Fruit fly (Drosophila melanogaster): ENCODE measurements around the gene Lgr1.

- TF ChIP-seq CG6808 (GFP tag; optimal IDR thresholded peaks at IDR 0.05) (no peak), lz (GFP tag; optimal IDR thresholded peaks at IDR 0.05) (peak; percentile 6), Ets96B (tag; optimal IDR thresholded peaks at IDR 0.05) (no peak), CG11294 (GFP tag; IDR thresholded peaks at IDR 0.05) (no peak), CG11902 (GFP tag; optimal IDR thresholded peaks at IDR 0.05) (no peak), CG4318 (GFP tag; optimal IDR thresholded peaks at IDR 0.05) (no peak)
Measured at dm6 chr3R:17710418-17710817, 15.2 kb upstream of the Lgr1 start.
